Worm (Caenorhabditis elegans): ENCODE data around the gene rgs-5.
A peak's percentile ranks its signal among the peaks of the same experiment; 100 is the strongest.

The rgs-5 gene

DNA sequence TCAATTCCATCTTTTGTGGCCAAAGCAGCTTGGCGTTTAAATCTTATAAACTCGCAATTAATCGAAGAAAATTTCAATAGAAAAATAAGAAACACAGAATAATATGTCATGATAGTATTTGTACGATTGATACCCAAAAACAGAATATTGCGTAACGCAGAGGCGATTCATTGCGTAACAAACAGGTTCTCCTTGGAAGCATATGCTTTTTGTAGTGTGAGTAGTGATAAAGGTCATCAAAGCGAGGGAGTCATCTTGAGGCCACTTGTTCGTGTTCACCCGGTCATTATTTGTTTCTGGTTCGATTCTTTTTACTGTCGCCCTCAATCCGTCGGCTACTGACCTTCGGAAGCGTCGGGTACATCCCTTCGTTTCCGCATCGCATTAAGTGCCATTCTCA, 37.4 kb upstream of the rgs-5 start, which contains the start of gene F54E7.6:
TSS of gene F54E7.6 (minus strand) at position 110 of the 400 bp plus-strand sequence.
- TF ChIP-seq hmg-1.2 (GFP tag; IDR thresholded peaks at IDR 0.05), result no peak
- TF ChIP-seq D2030.7 (GFP tag; IDR thresholded peaks at IDR 0.05), result no peak
- no peak for TF ChIP-seq madf-6 (GFP tag; IDR thresholded peaks at IDR 0.05)
- no peak for TF ChIP-seq madf-8 (GFP tag; conservative IDR thresholded peaks at IDR 0.05)
- TF ChIP-seq mxl-1 (tag; optimal IDR thresholded peaks at IDR 0.05), result no peak
- no peak for TF ChIP-seq athp-1 (tag; optimal IDR thresholded peaks at IDR 0.05)
- no peak for TF ChIP-seq him-1 (tag; optimal IDR thresholded peaks at IDR 0.05)
- no peak for TF ChIP-seq hlh-26 (GFP tag; conservative IDR thresholded peaks at IDR 0.05)

DNA sequence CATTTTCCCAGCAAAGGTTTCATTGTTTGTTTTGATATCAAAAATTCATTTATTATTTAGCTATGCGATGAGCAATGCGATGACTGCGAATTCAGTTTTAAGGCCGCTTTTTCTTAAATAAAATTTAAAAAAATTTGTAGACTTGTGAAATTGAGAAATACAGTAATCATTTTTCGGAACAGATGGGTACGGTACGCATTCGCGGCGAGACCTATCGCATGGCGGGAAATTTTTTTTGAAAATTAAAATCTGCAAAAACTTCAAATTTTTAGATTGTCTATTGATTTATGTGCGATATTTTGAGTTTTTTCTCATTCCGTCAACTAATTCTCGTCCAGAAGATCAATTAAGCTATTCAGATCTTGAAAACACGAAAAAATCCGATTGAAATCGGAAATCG, 34.8 kb upstream of the rgs-5 start:
- TF ChIP-seq ZK185.1 (tag; optimal IDR thresholded peaks at IDR 0.05; ENCODE audit: poor library complexity, severe bottlenecking) (no peak), hmg-1.2 (GFP tag; IDR thresholded peaks at IDR 0.05) (peak; percentile 59; the same call in 1 of the 2 replicates), dpl-1 (GFP tag; optimal IDR thresholded peaks at IDR 0.05) (peak; percentile 95), F33H1.4 (GFP tag; IDR thresholded peaks at IDR 0.05) (peak; percentile 99), rpc-1 (optimal IDR thresholded peaks at IDR 0.05) (no peak), rpc-1 (tag; optimal IDR thresholded peaks at IDR 0.05) (no peak), madf-3 (GFP tag; IDR thresholded peaks at IDR 0.05) (peak; percentile 56; the same call in 1 of the 2 replicates), ceh-58 (GFP tag; IDR thresholded peaks at IDR 0.05) (no peak), K11D2.4 (GFP tag; IDR thresholded peaks at IDR 0.05) (no peak), nfyb-1 (GFP tag; IDR thresholded peaks at IDR 0.05) (no peak), hmg-20 (GFP tag; IDR thresholded peaks at IDR 0.05) (no peak), Y79H2A.3 (GFP tag; conservative IDR thresholded peaks at IDR 0.05) (0 out of 2 replicates have a peak, but pooled peaks have one; percentile 48), ama-1 (optimal IDR thresholded peaks at IDR 0.05) (no peak), ama-1 (GFP tag; optimal IDR thresholded peaks at IDR 0.05) (no peak), ceh-27 (GFP tag; optimal IDR thresholded peaks at IDR 0.05) (no peak), bed-1 (GFP tag; IDR thresholded peaks at IDR 0.05) (no peak), repo-1 (tag; optimal IDR thresholded peaks at IDR 0.05) (no peak), F57C9.4 (tag; optimal IDR thresholded peaks at IDR 0.05) (no peak), nhr-90 (tag; optimal IDR thresholded peaks at IDR 0.05) (no peak), aptf-2 (GFP tag; conservative IDR thresholded peaks at IDR 0.05) (no peak), unc-130 (GFP tag; optimal IDR thresholded peaks at IDR 0.05) (peak; percentile 89), snpc-4 (GFP tag; optimal IDR thresholded peaks at IDR 0.05) (peak; percentile 59), snpc-4 (tag; optimal IDR thresholded peaks at IDR 0.05) (peak in 3 of 4 experiments; percentile 46 to 72 (median 68)), madf-8 (GFP tag; conservative IDR thresholded peaks at IDR 0.05) (peak; percentile 100), sdz-38 (tag; optimal IDR thresholded peaks at IDR 0.05) (no peak), snpc-3.4 (tag; optimal IDR thresholded peaks at IDR 0.05) (peak; percentile 85), ztf-22 (GFP tag; optimal IDR thresholded peaks at IDR 0.05) (no peak), Y95B8A.8 (GFP tag; IDR thresholded peaks at IDR 0.05) (peak; percentile 83), lin-26 (GFP tag; IDR thresholded peaks at IDR 0.05) (no peak), athp-1 (tag; optimal IDR thresholded peaks at IDR 0.05) (peak; percentile 56), sptf-2 (GFP tag; optimal IDR thresholded peaks at IDR 0.05) (no peak), Y67H2A.10 (GFP tag; conservative IDR thresholded peaks at IDR 0.05) (no peak), pha-4 (tag; optimal IDR thresholded peaks at IDR 0.05) (no peak), lsl-1 (GFP tag; optimal IDR thresholded peaks at IDR 0.05) (peak; percentile 100), somi-1 (GFP tag; optimal IDR thresholded peaks at IDR 0.05) (no peak), ets-4 (GFP tag; optimal IDR thresholded peaks at IDR 0.05) (no peak), cebp-2 (GFP tag; IDR thresholded peaks at IDR 0.05) (no peak), hrde-1 (tag; optimal IDR thresholded peaks at IDR 0.05; ENCODE audit: borderline replicate concordance) (peak; percentile 56), ceh-40 (GFP tag; IDR thresholded peaks at IDR 0.05) (no peak), aptf-3 (GFP tag; IDR thresholded peaks at IDR 0.05) (no peak), ccch-3 (GFP tag; optimal IDR thresholded peaks at IDR 0.05) (no peak), D2030.7 (GFP tag; IDR thresholded peaks at IDR 0.05) (peak; percentile 93), ztf-25 (GFP tag; IDR thresholded peaks at IDR 0.05) (no peak), nhr-179 (tag; optimal IDR thresholded peaks at IDR 0.05) (no peak)
